Worm (Caenorhabditis elegans): ENCODE results near the gene F38A5.22.

ce11 chrIV:6605863-6606262 is 10.1 kb upstream of the F38A5.22 start, which contains the start of gene nstp-2:
- TF ChIP-seq sptf-1 (tag; optimal IDR thresholded peaks at IDR 0.05) (no peak), pha-4 (tag; optimal IDR thresholded peaks at IDR 0.05) (no peak), nhr-12 (tag; optimal IDR thresholded peaks at IDR 0.05) (no peak), ces-1 (GFP tag; optimal IDR thresholded peaks at IDR 0.05) (no peak), unc-62 (GFP tag; optimal IDR thresholded peaks at IDR 0.05) (no peak), unc-39 (tag; optimal IDR thresholded peaks at IDR 0.05) (no peak)
